Worm (Caenorhabditis elegans): ENCODE data around the gene sek-4.

The sek-4 gene

DNA sequence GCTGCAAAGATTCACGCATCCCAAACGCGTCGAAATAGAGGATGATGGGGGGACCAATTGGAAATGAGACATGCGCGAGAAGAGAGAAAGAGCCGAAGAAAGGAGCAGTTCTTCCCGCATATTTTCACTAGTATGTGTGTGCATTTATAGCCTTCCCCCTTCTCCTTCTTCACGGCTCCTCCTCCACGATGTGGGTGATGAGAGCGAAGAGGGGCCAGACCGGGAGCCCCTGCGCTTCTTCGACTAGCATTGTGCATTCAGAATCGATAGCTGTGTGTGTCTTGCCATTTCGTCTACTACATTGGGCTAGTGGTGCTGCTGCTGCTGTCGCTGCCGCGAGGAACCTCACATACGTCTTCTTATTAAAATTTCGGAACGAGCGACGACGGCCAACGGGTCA is 6.6 kb upstream of the sek-4 start, which contains the start of gene jkk-1:
Gene jkk-1 (plus strand): TSS at position 249 of the 400 bp plus-strand sequence.
- TF ChIP-seq T23F11.4 (GFP tag; optimal IDR thresholded peaks at IDR 0.05) = no peak
- TF ChIP-seq hlh-8 (tag; optimal IDR thresholded peaks at IDR 0.05) = no peak
- TF ChIP-seq ceh-22 (tag; optimal IDR thresholded peaks at IDR 0.05) = no peak
- peak; percentile 71 for TF ChIP-seq unc-42 (tag; optimal IDR thresholded peaks at IDR 0.05)
- no peak for TF ChIP-seq ceh-30 (tag; optimal IDR thresholded peaks at IDR 0.05)
- peak; percentile 68 for TF ChIP-seq sdc-2 (tag; optimal IDR thresholded peaks at IDR 0.05)
- no peak for TF ChIP-seq pag-3 (tag; optimal IDR thresholded peaks at IDR 0.05; ENCODE audit: borderline replicate concordance)
- TF ChIP-seq ttx-3 (tag; optimal IDR thresholded peaks at IDR 0.05) = no peak
- TF ChIP-seq tbx-2 (tag; optimal IDR thresholded peaks at IDR 0.05) = peak; percentile 30
- peak; percentile 32 for TF ChIP-seq ceh-14 (tag; optimal IDR thresholded peaks at IDR 0.05)
- TF ChIP-seq ceh-48 (tag; optimal IDR thresholded peaks at IDR 0.05) = peak; percentile 82
- TF ChIP-seq ceh-6 (GFP tag; optimal IDR thresholded peaks at IDR 0.05) = peak; percentile 35
- TF ChIP-seq nfya-1 (tag; optimal IDR thresholded peaks at IDR 0.05) = peak; percentile 59
- peak; percentile 64 for TF ChIP-seq ceh-31 (tag; optimal IDR thresholded peaks at IDR 0.05)
- peak; percentile 46 for TF ChIP-seq ceh-34 (tag; optimal IDR thresholded peaks at IDR 0.05)
- TF ChIP-seq K09A11.1 (tag; optimal IDR thresholded peaks at IDR 0.05; ENCODE audit: insufficient read depth) = no peak
- no peak for TF ChIP-seq fkh-6 (tag; optimal IDR thresholded peaks at IDR 0.05)
- TF ChIP-seq ahr-1 (tag; optimal IDR thresholded peaks at IDR 0.05) = no peak
- TF ChIP-seq gmeb-2 (tag; optimal IDR thresholded peaks at IDR 0.05) = no peak
- TF ChIP-seq unc-3 (GFP tag; conservative IDR thresholded peaks at IDR 0.05) = no peak
- no peak for TF ChIP-seq unc-3 (tag; optimal IDR thresholded peaks at IDR 0.05)
- TF ChIP-seq ceh-19 (GFP tag; optimal IDR thresholded peaks at IDR 0.05) = peak; percentile 44
- no peak for TF ChIP-seq zip-5 (tag; optimal IDR thresholded peaks at IDR 0.05)
- no peak for TF ChIP-seq pros-1 (tag; optimal IDR thresholded peaks at IDR 0.05)
- no peak for TF ChIP-seq hlh-6 (tag; optimal IDR thresholded peaks at IDR 0.05)
- TF ChIP-seq hlh-15 (tag; optimal IDR thresholded peaks at IDR 0.05) = no peak
- TF ChIP-seq ets-4 (tag; optimal IDR thresholded peaks at IDR 0.05) = no peak

DNA sequence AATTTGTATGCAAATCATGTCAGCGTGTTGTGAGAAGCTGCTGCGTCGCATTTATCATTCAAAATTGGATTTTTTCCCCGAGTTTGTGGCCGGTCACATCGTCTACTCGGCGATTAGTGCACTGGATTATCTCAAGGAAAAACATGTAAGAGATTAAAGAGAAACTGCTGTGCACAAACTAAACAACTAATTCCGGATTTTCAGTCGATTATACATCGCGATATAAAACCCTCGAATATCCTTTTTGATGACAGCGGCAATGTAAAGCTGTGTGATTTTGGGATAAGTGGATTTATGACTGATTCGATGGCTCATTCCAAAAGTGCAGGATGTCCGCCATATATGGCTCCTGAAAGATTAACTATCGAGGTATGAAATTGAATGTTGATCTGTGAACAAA is 4.3 kb upstream of the sek-4 start:
- TF ChIP-seq ceh-9 (tag; optimal IDR thresholded peaks at IDR 0.05) (no peak), hlh-30 (tag; optimal IDR thresholded peaks at IDR 0.05; ENCODE audit: insufficient read depth) (no peak), fkh-10 (GFP tag; optimal IDR thresholded peaks at IDR 0.05) (no peak), madf-2 (tag; optimal IDR thresholded peaks at IDR 0.05) (no peak), sox-4 (tag; optimal IDR thresholded peaks at IDR 0.05) (no peak), syd-9 (tag; optimal IDR thresholded peaks at IDR 0.05) (no peak), elt-2 (tag; optimal IDR thresholded peaks at IDR 0.05) (no peak), rnt-1 (tag; optimal IDR thresholded peaks at IDR 0.05) (no peak), nhr-11 (tag; optimal IDR thresholded peaks at IDR 0.05) (no peak), che-1 (tag; optimal IDR thresholded peaks at IDR 0.05) (no peak), tbx-2 (tag; optimal IDR thresholded peaks at IDR 0.05) (no peak), pros-1 (tag; optimal IDR thresholded peaks at IDR 0.05) (no peak), pqm-1 (tag; optimal IDR thresholded peaks at IDR 0.05) (no peak), odd-2 (tag; optimal IDR thresholded peaks at IDR 0.05) (no peak), unc-3 (GFP tag; conservative IDR thresholded peaks at IDR 0.05) (no peak), unc-3 (tag; optimal IDR thresholded peaks at IDR 0.05) (no peak), hlh-6 (tag; optimal IDR thresholded peaks at IDR 0.05) (no peak), unc-86 (tag; optimal IDR thresholded peaks at IDR 0.05) (no peak), T23F11.4 (GFP tag; optimal IDR thresholded peaks at IDR 0.05) (no peak), Y22D7AL.16 (tag; optimal IDR thresholded peaks at IDR 0.05) (no peak)

DNA sequence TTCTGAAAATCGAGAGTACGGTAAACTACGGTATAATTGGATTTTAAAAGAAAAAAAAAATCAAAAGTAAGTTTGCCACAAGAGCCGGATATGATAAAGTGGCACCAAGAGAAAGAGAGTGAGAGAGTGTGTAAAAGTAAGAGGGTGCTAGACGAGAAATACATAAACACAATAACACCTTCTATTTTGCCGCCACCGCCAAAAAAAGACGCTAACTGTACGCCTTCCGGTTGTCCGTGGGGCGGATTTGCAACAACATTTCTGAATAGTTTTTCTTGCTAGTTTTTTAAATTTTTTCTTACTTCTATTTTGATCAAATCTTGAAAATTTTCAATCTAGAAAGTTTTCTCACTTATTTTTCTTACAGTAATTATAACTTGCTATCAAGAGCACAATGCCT is 2.2 kb upstream of the sek-4 start, which contains the start of gene F35C8.8:
Gene F35C8.8 (minus strand): TSS at position 2 of the 400 bp plus-strand sequence.
- no peak for TF ChIP-seq rnt-1 (tag; optimal IDR thresholded peaks at IDR 0.05)
- TF ChIP-seq tbx-7 (tag; optimal IDR thresholded peaks at IDR 0.05) = no peak
- no peak for TF ChIP-seq Y22D7AL.16 (tag; optimal IDR thresholded peaks at IDR 0.05)
- TF ChIP-seq ceh-19 (GFP tag; optimal IDR thresholded peaks at IDR 0.05) = no peak
- no peak for TF ChIP-seq K02D7.2 (tag; optimal IDR thresholded peaks at IDR 0.05)
- no peak for TF ChIP-seq pha-4 (tag; optimal IDR thresholded peaks at IDR 0.05)
- no peak for TF ChIP-seq K09A11.1 (tag; optimal IDR thresholded peaks at IDR 0.05; ENCODE audit: insufficient read depth)
- no peak for TF ChIP-seq nhr-11 (tag; optimal IDR thresholded peaks at IDR 0.05)
- TF ChIP-seq ceh-48 (tag; optimal IDR thresholded peaks at IDR 0.05) = no peak
- no peak for TF ChIP-seq unc-3 (GFP tag; conservative IDR thresholded peaks at IDR 0.05)
- no peak for TF ChIP-seq unc-3 (tag; optimal IDR thresholded peaks at IDR 0.05)
- no peak for TF ChIP-seq hlh-8 (tag; optimal IDR thresholded peaks at IDR 0.05)
- no peak for TF ChIP-seq ceh-31 (tag; optimal IDR thresholded peaks at IDR 0.05)
- no peak for TF ChIP-seq lin-11 (tag; optimal IDR thresholded peaks at IDR 0.05)
